Worm (Caenorhabditis elegans): ENCODE data around the gene Y56A3A.7.

- no peak for TF ChIP-seq him-1 (tag; optimal IDR thresholded peaks at IDR 0.05)
- TF ChIP-seq W03F9.2 (tag; optimal IDR thresholded peaks at IDR 0.05) = no peak
- TF ChIP-seq dao-5 (tag; optimal IDR thresholded peaks at IDR 0.05) = no peak
Observed at ce11 chrIII:11923586-11923985, 23.2 kb downstream of the Y56A3A.7 start, which contains the start of gene nft-1.
